Worm (Caenorhabditis elegans) whole organism, L1 larva: ENCODE measurements around the gene arl-1.

Experiments used
- C16A3.4 ChIP-seq: fragments of 150-350 bp; optimal IDR thresholded peaks from 2 replicates; lab custom pipeline; 2014; ENCODE audit warnings: missing biosample characterization, missing genetic modification characterization
- alr-1 ChIP-seq: fragments of 200-800 bp; sonication (Bioruptor generic); optimal IDR thresholded peaks from 2 replicates; lab custom pipeline; 2018; ENCODE audit warnings: borderline replicate concordance, mild to moderate bottlenecking, missing genetic modification characterization, missing compliant biosample characterization
- ama-1 ChIP-seq: fragments of 150-350 bp; optimal IDR thresholded peaks from 2 replicates; lab custom pipeline; 2014
- blmp-1 ChIP-seq: fragments of 150-350 bp; optimal IDR thresholded peaks from 2 replicates; lab custom pipeline; 2014; ENCODE audit warnings: missing biosample characterization, missing genetic modification characterization
- ceh-88 ChIP-seq: fragments of 200-800 bp; sonication (Bioruptor generic); IDR thresholded peaks from 2 replicates; pipeline ENCODE4 v1.3.6; 2022; ENCODE audit warnings: missing genetic modification characterization, missing compliant biosample characterization
- dsc-1 ChIP-seq: sonication (generic microtip); optimal IDR thresholded peaks from 2 replicates; lab custom pipeline; 2016; ENCODE audit warnings: mild to moderate bottlenecking, missing genetic modification characterization, missing compliant biosample characterization
- efl-1 ChIP-seq, 4 experiments: fragments of 150-350 bp; optimal IDR thresholded peaks in 3 of 4; peaks in 1 of 4; 1 replicate in 1 of 4; 2 replicates in 3 of 4; lab custom pipeline; 2014; ENCODE audit warnings: missing biosample characterization in 2 of 4, missing genetic modification characterization in 2 of 4, missing genetic modification reagents in 2 of 4
- egl-13 ChIP-seq: sonication (generic microtip); optimal IDR thresholded peaks from 2 replicates; lab custom pipeline; 2016; ENCODE audit warnings: missing genotype, missing genetic modification reagents, missing genetic modification characterization, missing compliant biosample characterization
- egl-27 ChIP-seq, 2 experiments: fragments of 150-350 bp in 1 of 2; sonication (generic microtip); optimal IDR thresholded peaks; 3 replicates each; lab custom pipeline; 2017 to 2018; ENCODE audit warnings: missing biosample characterization in 2 of 2, missing genetic modification characterization in 2 of 2, missing genetic modification reagents in 2 of 2
- elt-3 ChIP-seq, 6 experiments: fragments of 150-350 bp in 1 of 6; sonication (generic microtip); optimal IDR thresholded peaks; 2 replicates each; lab custom pipeline; 2017 to 2018; ENCODE audit warnings: missing biosample characterization in 6 of 6, missing genetic modification characterization in 6 of 6, inconsistent platforms in 1 of 6
- ets-5 ChIP-seq: fragments of 200-800 bp; sonication (Bioruptor generic); IDR thresholded peaks from 2 replicates; pipeline ENCODE4 v1.3.6; 2022; ENCODE audit warnings: missing genetic modification characterization, missing compliant biosample characterization
- fkh-8 ChIP-seq: sonication (generic microtip); optimal IDR thresholded peaks from 2 replicates; lab custom pipeline; 2016; ENCODE audit warnings: mild to moderate bottlenecking, missing genetic modification characterization, missing compliant biosample characterization
- fos-1 ChIP-seq: fragments of 150-350 bp; optimal IDR thresholded peaks from 2 replicates; lab custom pipeline; 2014; ENCODE audit warnings: missing biosample characterization, missing genetic modification characterization
- grh-1 ChIP-seq: fragments of 200-800 bp; sonication (Bioruptor generic); IDR thresholded peaks from 2 replicates; pipeline ENCODE4 v1.3.6; 2022; ENCODE audit warnings: missing genetic modification reagents, missing genetic modification characterization, missing compliant biosample characterization
- hlh-17 ChIP-seq: fragments of 200-800 bp; sonication (Bioruptor generic); optimal IDR thresholded peaks from 2 replicates; lab custom pipeline; 2018; ENCODE audit warnings: missing genetic modification characterization, mild to moderate bottlenecking, missing compliant biosample characterization, moderate library complexity, borderline replicate concordance
- hlh-4 ChIP-seq: sonication (generic microtip); optimal IDR thresholded peaks from 2 replicates; lab custom pipeline; 2016; ENCODE audit warnings: mild to moderate bottlenecking, missing genetic modification characterization, missing compliant biosample characterization
- irx-1 ChIP-seq: sonication (generic microtip); optimal IDR thresholded peaks from 2 replicates; lab custom pipeline; 2016; ENCODE audit warnings: missing genetic modification characterization, missing compliant biosample characterization
- lin-14 ChIP-seq: fragments of 200-800 bp; sonication (Bioruptor generic); optimal IDR thresholded peaks from 2 replicates; lab custom pipeline; 2018; ENCODE audit warnings: mild to moderate bottlenecking, missing genetic modification characterization, moderate library complexity, missing compliant biosample characterization
- lin-35 ChIP-seq, 2 experiments: fragments of 150-350 bp; optimal IDR thresholded peaks; 2 replicates each; lab custom pipeline; 2014; ENCODE audit warnings: missing biosample characterization in 2 of 2, missing genetic modification characterization in 2 of 2, missing genetic modification reagents in 2 of 2
- lsy-2 ChIP-seq, 2 experiments: fragments of 150-350 bp; optimal IDR thresholded peaks; 2 replicates each; lab custom pipeline; 2014; ENCODE audit warnings: missing biosample characterization in 2 of 2, missing genetic modification characterization in 2 of 2
- mdl-1 ChIP-seq, 2 experiments: fragments of 150-350 bp; optimal IDR thresholded peaks; 2 replicates each; lab custom pipeline; 2014 to 2017; ENCODE audit warnings: missing biosample characterization in 2 of 2, missing genetic modification characterization in 2 of 2, inconsistent platforms in 1 of 2
- mep-1 ChIP-seq: fragments of 150-350 bp; optimal IDR thresholded peaks from 2 replicates; lab custom pipeline; 2014; ENCODE audit warnings: missing biosample characterization, missing genetic modification characterization
- nhr-11 ChIP-seq: fragments of 150-350 bp; optimal IDR thresholded peaks from 2 replicates; lab custom pipeline; 2014; ENCODE audit warnings: missing biosample characterization, missing genetic modification characterization
- nhr-12 ChIP-seq: sonication (generic microtip); optimal IDR thresholded peaks from 2 replicates; lab custom pipeline; 2017; ENCODE audit warnings: missing biosample characterization, missing genetic modification characterization
- nhr-19 ChIP-seq: fragments of 200-800 bp; sonication (Bioruptor generic); conservative IDR thresholded peaks from 2 replicates; pipeline ENCODE4 v1.3.6; 2022; ENCODE audit warnings: missing genetic modification characterization, missing compliant biosample characterization
- nhr-20 ChIP-seq: sonication (generic microtip); optimal IDR thresholded peaks from 2 replicates; lab custom pipeline; 2016; ENCODE audit warnings: mild to moderate bottlenecking, missing genetic modification characterization, missing compliant biosample characterization
- nhr-237 ChIP-seq: fragments of 150-350 bp; optimal IDR thresholded peaks from 2 replicates; lab custom pipeline; 2014; ENCODE audit warnings: missing biosample characterization, missing genetic modification characterization
- nhr-28 ChIP-seq: fragments of 150-350 bp; optimal IDR thresholded peaks from 2 replicates; lab custom pipeline; 2014; ENCODE audit warnings: missing biosample characterization, missing genetic modification characterization
- nhr-47 ChIP-seq: sonication (generic microtip); optimal IDR thresholded peaks from 2 replicates; lab custom pipeline; 2016; ENCODE audit warnings: mild to moderate bottlenecking, missing genetic modification characterization, moderate library complexity, missing compliant biosample characterization
- nhr-71 ChIP-seq: sonication (generic microtip); optimal IDR thresholded peaks from 2 replicates; lab custom pipeline; 2016; ENCODE audit warnings: mild to moderate bottlenecking, missing genetic modification characterization, moderate library complexity, missing compliant biosample characterization
- nhr-76 ChIP-seq: sonication (generic microtip); optimal IDR thresholded peaks from 2 replicates; lab custom pipeline; 2017; ENCODE audit warnings: missing biosample characterization, missing genetic modification characterization
- nhr-77 ChIP-seq: fragments of 150-350 bp; optimal IDR thresholded peaks from 2 replicates; lab custom pipeline; 2014; ENCODE audit warnings: missing biosample characterization, missing genetic modification characterization
- nhr-85 ChIP-seq: sonication (generic microtip); peaks from one replicate; lab custom pipeline; 2016; ENCODE audit warnings: missing genetic modification characterization, inconsistent platforms, missing compliant biosample characterization
- nhr-90 ChIP-seq: sonication (generic microtip); optimal IDR thresholded peaks from 2 replicates; lab custom pipeline; 2016; ENCODE audit warnings: mild to moderate bottlenecking, missing genetic modification characterization, missing compliant biosample characterization; ENCODE audit not compliant: poor library complexity
- pag-3 ChIP-seq: sonication (generic microtip); optimal IDR thresholded peaks from 2 replicates; lab custom pipeline; 2017; ENCODE audit warnings: missing genetic modification characterization, mild to moderate bottlenecking, missing compliant biosample characterization, antibody characterized with exemption, borderline replicate concordance; ENCODE audit not compliant: insufficient read depth
- pax-3 ChIP-seq: fragments of 200-800 bp; sonication (Bioruptor generic); optimal IDR thresholded peaks from 2 replicates; lab custom pipeline; 2018; ENCODE audit warnings: mild to moderate bottlenecking, missing genetic modification characterization, moderate library complexity, missing compliant biosample characterization
- rnt-1 ChIP-seq: sonication (generic microtip); optimal IDR thresholded peaks from 2 replicates; lab custom pipeline; 2016; ENCODE audit warnings: mild to moderate bottlenecking, missing genetic modification characterization, moderate library complexity, missing compliant biosample characterization
- snu-23 ChIP-seq: sonication (generic microtip); optimal IDR thresholded peaks from 2 replicates; lab custom pipeline; 2016; ENCODE audit warnings: missing genetic modification characterization, missing compliant biosample characterization
- swsn-7 ChIP-seq: sonication (generic microtip); optimal IDR thresholded peaks from 2 replicates; lab custom pipeline; 2016; ENCODE audit warnings: missing genetic modification characterization, missing compliant biosample characterization
- tbx-2 ChIP-seq: sonication (generic microtip); optimal IDR thresholded peaks from 2 replicates; lab custom pipeline; 2016; ENCODE audit warnings: missing genetic modification characterization, missing compliant biosample characterization
- unc-130 ChIP-seq: fragments of 150-350 bp; optimal IDR thresholded peaks from 2 replicates; lab custom pipeline; 2017; ENCODE audit warnings: missing biosample characterization, missing genetic modification characterization, inconsistent platforms
- unc-30 ChIP-seq: sonication (generic microtip); optimal IDR thresholded peaks from 2 replicates; lab custom pipeline; 2017; ENCODE audit warnings: missing biosample characterization, missing genetic modification characterization
- unc-62 ChIP-seq: fragments of 150-350 bp; optimal IDR thresholded peaks from 2 replicates; lab custom pipeline; 2014; ENCODE audit warnings: missing biosample characterization, missing genetic modification reagents, missing genetic modification characterization
- unc-86 ChIP-seq: sonication (generic microtip); optimal IDR thresholded peaks from 2 replicates; lab custom pipeline; 2016; ENCODE audit warnings: missing genetic modification characterization, missing compliant biosample characterization
- vab-15 ChIP-seq: sonication (generic microtip); optimal IDR thresholded peaks from 2 replicates; lab custom pipeline; 2017; ENCODE audit warnings: missing genotype, mild to moderate bottlenecking, missing genetic modification characterization, missing compliant biosample characterization
- xbp-1 ChIP-seq: sonication (generic microtip); optimal IDR thresholded peaks from 2 replicates; lab custom pipeline; 2016; ENCODE audit warnings: missing genetic modification characterization, missing compliant biosample characterization
- ztf-4 ChIP-seq: fragments of 150-350 bp; optimal IDR thresholded peaks from 2 replicates; lab custom pipeline; 2014; ENCODE audit warnings: missing biosample characterization, missing genetic modification characterization

The arl-1 gene

DNA sequence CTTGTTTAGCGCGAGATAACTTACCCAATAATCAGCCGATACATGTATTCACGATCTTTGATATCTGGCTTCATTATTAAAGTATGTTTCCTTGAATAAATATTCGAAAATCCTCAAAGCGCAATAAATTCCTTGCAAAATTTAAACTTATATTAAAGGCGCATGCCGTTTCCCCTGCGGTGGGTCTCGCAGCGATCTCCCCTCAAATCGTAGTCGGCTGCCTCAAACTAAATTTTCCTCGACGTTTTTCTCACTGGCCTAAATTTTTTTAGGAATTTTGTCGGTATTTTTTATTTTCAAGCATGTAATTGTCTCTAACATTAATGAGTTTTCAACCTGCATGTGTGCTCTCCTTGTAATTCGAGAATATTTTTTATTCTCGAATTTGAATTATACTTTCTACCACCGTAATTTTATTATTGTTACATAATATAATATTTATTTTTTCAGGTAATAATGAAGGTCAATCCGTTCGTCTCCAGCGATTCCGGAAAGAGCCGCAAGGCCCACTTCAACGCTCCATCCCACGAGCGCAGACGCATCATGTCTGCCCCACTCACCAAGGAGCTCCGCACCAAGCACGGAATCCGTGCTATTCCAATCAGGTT lies 20.6 kb downstream of the arl-1 start, which contains the start of the genes cpf-1 and rpl-26 (continued):
- TF ChIP-seq elt-3 (tag; optimal IDR thresholded peaks at IDR 0.05; lab: Kevin White, UChicago) (peak in 1 of 6 experiments; percentile 84), blmp-1 (peak; percentile 67), mdl-1 (tag; optimal IDR thresholded peaks at IDR 0.05; lab: Kevin White, UChicago) (peak in 1 of 2 experiments; percentile 39), pax-3 (tag; lab: Kevin White, UChicago) (no peak)

DNA sequence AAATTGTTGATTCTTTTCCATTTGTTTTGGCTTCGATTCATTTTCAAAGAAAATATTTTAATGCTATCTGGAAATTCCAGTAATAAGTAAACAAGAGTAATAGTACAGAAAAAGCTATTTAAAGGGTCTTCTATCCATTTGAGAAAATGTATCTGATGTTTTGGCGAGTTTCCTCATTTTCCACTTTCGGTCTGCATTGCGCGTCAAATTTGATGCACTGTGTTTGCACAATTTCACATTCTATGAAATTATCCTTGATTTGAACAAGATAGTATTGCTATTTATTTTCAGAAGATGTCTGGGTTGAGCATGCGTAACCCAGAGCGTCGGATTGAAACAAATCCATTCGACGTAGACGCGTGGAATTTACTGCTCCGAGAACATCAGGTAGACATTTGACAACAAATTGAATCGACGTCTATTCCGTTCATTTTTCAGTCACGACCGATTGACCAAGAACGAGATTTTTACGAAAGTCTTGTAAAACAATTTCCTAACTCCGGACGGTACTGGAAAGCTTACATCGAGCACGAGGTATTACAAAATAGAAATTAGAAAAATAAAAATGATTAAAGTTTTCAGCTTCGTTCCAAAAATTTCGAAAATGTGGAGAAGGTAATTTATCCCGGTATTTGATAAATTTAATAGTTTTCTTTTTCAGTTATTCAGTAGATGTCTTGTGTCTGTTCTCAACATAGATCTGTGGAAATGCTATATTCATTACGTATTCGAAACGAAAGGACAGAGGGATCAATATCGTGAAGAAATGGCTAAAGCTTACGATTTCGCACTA lies 22.0 kb downstream of the arl-1 start, which contains the start of gene suf-1:
Gene suf-1, plus strand, starts transcription at position 280 of the 793 bp plus-strand sequence.
- peak; percentile 50 to 51 for TF ChIP-seq efl-1 (optimal IDR thresholded peaks at IDR 0.05; lab: Kevin White, UChicago)
- TF ChIP-seq efl-1 (GFP tag; optimal IDR thresholded peaks at IDR 0.05 in 1 of 2; lab: Kevin White, UChicago) = peak; percentile 42 to 92
- TF ChIP-seq irx-1 = no peak
- TF ChIP-seq rnt-1 (tag; lab: Kevin White, UChicago) = peak; percentile 46
- no peak for TF ChIP-seq pax-3 (tag; lab: Kevin White, UChicago)
- no peak for TF ChIP-seq nhr-28 (tag; lab: Kevin White, UChicago)
- TF ChIP-seq nhr-76 (tag; lab: Kevin White, UChicago) = no peak
- TF ChIP-seq nhr-85 = no peak
- TF ChIP-seq lsy-2 (tag; optimal IDR thresholded peaks at IDR 0.05; lab: Kevin White, UChicago) = peak; percentile 43 to 85
- peak; percentile 78 for TF ChIP-seq ama-1 (lab: Kevin White, UChicago)
- TF ChIP-seq hlh-4 (tag; lab: Kevin White, UChicago) = no peak
- peak in 1 of 6 experiments; percentile 2 for TF ChIP-seq elt-3 (tag; optimal IDR thresholded peaks at IDR 0.05; lab: Kevin White, UChicago)
- 0 out of 2 replicates have a peak, but pooled peaks have one; percentile 25 for TF ChIP-seq grh-1 (GFP tag; lab: Robert Waterston, UW)
- TF ChIP-seq nhr-47 = peak; percentile 39
- peak; percentile 14 for TF ChIP-seq dsc-1 (tag; lab: Kevin White, UChicago)
- no peak for TF ChIP-seq fkh-8 (tag; lab: Kevin White, UChicago)
- peak; percentile 0 for TF ChIP-seq fos-1 (tag; lab: Kevin White, UChicago)
- TF ChIP-seq unc-30 (tag; lab: Kevin White, UChicago) = no peak
- no peak for TF ChIP-seq ets-5
- no peak for TF ChIP-seq tbx-2 (tag; lab: Kevin White, UChicago)
- no peak for TF ChIP-seq egl-13
- no peak for TF ChIP-seq hlh-17 (GFP tag; lab: Kevin White, UChicago)
- no peak for TF ChIP-seq pag-3 (tag; lab: Kevin White, UChicago)
- no peak for TF ChIP-seq nhr-77 (tag; lab: Kevin White, UChicago)
- TF ChIP-seq nhr-12 = no peak
- TF ChIP-seq lin-35 (GFP tag; optimal IDR thresholded peaks at IDR 0.05; lab: Kevin White, UChicago) = peak; percentile 1 to 47
- no peak for TF ChIP-seq xbp-1 (tag; lab: Kevin White, UChicago)
- TF ChIP-seq ceh-88 (GFP tag; lab: Robert Waterston, UW) = no peak
- peak; percentile 30 for TF ChIP-seq nhr-20
- TF ChIP-seq vab-15 (tag; lab: Kevin White, UChicago) = no peak
- no peak for TF ChIP-seq lin-14 (GFP tag; lab: Kevin White, UChicago)
- TF ChIP-seq nhr-90 (tag; lab: Kevin White, UChicago) = peak; percentile 42
- TF ChIP-seq unc-62 = no peak
- no peak for TF ChIP-seq egl-27 (tag; optimal IDR thresholded peaks at IDR 0.05; lab: Kevin White, UChicago)
- no peak for TF ChIP-seq mep-1 (tag; lab: Kevin White, UChicago)
- no peak for TF ChIP-seq unc-86 (tag; lab: Kevin White, UChicago)
- TF ChIP-seq C16A3.4 (tag; lab: Kevin White, UChicago) = no peak
- no peak for TF ChIP-seq nhr-11
- no peak for TF ChIP-seq unc-130
- no peak for TF ChIP-seq nhr-237 (tag; lab: Kevin White, UChicago)
- peak; percentile 35 for TF ChIP-seq blmp-1
- TF ChIP-seq nhr-71 = peak; percentile 45
- 0 out of 2 replicates have a peak, but pooled peaks have one; percentile 18 for TF ChIP-seq nhr-19 (GFP tag; lab: Robert Waterston, UW)
- TF ChIP-seq swsn-7 (tag; lab: Kevin White, UChicago) = peak; percentile 36
- no peak for TF ChIP-seq ztf-4 (tag; lab: Kevin White, UChicago)
- no peak for TF ChIP-seq alr-1 (tag; lab: Kevin White, UChicago)
- TF ChIP-seq snu-23 (GFP tag; lab: Kevin White, UChicago) = peak; percentile 42
